Fruit fly (Drosophila melanogaster): ENCODE measurements around the gene RpL8.

dm6 chr3L:2634929-2635799, 47.9 kb downstream of the RpL8 start:
- TF ChIP-seq usp (GFP tag; optimal IDR thresholded peaks at IDR 0.05) (no peak), psq (optimal IDR thresholded peaks at IDR 0.05) (no peak), pan (optimal IDR thresholded peaks at IDR 0.05) (no peak), Dll (optimal IDR thresholded peaks at IDR 0.05) (peak; percentile 55), CG8478 (optimal IDR thresholded peaks at IDR 0.05) (no peak)
